Fruit fly (Drosophila melanogaster): ENCODE results near the gene Bro.

dm6 chr3L:1675242-1675641, 27.6 kb downstream of the Bro start:
- no peak for TF ChIP-seq h (optimal IDR thresholded peaks at IDR 0.05)
- TF ChIP-seq Myc (optimal IDR thresholded peaks at IDR 0.05): no peak
- TF ChIP-seq psq (optimal IDR thresholded peaks at IDR 0.05): no peak
- TF ChIP-seq ttk (optimal IDR thresholded peaks at IDR 0.05): no peak
- no peak for TF ChIP-seq insv (optimal IDR thresholded peaks at IDR 0.05)
- no peak for TF ChIP-seq Sin3A (optimal IDR thresholded peaks at IDR 0.05)
